Worm (Caenorhabditis elegans) whole organism, early embryonic: ENCODE measurements around the gene W08E12.7.

Experiments
- B0310.2 ChIP-seq: sonication (generic microtip); optimal IDR thresholded peaks from 2 replicates; lab custom pipeline; 2016; ENCODE audit warnings: mild to moderate bottlenecking, missing genetic modification characterization, missing compliant biosample characterization
- F13C5.2 ChIP-seq: sonication (generic microtip); optimal IDR thresholded peaks from 2 replicates; lab custom pipeline; 2017; ENCODE audit warnings: mild to moderate bottlenecking, missing genetic modification characterization, inconsistent platforms, missing compliant biosample characterization
- ama-1 ChIP-seq: fragments of 150-350 bp; optimal IDR thresholded peaks from 2 replicates; lab custom pipeline; 2014
- hmbx-1 ChIP-seq: sonication (generic microtip); optimal IDR thresholded peaks from 2 replicates; lab custom pipeline; 2016; ENCODE audit warnings: mild to moderate bottlenecking, missing genetic modification characterization, missing compliant biosample characterization

ce11 chrIV:3265657-3266056, 29.3 kb upstream of the W08E12.7 start, which contains the start of gene T26C12.2:
- TF ChIP-seq ama-1 (lab: Kevin White, UChicago), result no peak
- no peak for TF ChIP-seq hmbx-1 (tag; lab: Kevin White, UChicago)
- TF ChIP-seq F13C5.2, result no peak
- TF ChIP-seq B0310.2 (tag; lab: Kevin White, UChicago), result no peak
